Worm (Caenorhabditis elegans) whole organism, early embryonic: ENCODE data around the gene nhr-237.
A peak's percentile ranks its signal among the peaks of the same experiment; 100 is the strongest.

ENCODE experiments used
- B0310.2 ChIP-seq: sonication (generic microtip); optimal IDR thresholded peaks from 2 replicates; lab custom pipeline; 2016; ENCODE audit warnings: mild to moderate bottlenecking, missing genetic modification characterization, missing compliant biosample characterization
- F13C5.2 ChIP-seq: sonication (generic microtip); optimal IDR thresholded peaks from 2 replicates; lab custom pipeline; 2017; ENCODE audit warnings: mild to moderate bottlenecking, missing genetic modification characterization, inconsistent platforms, missing compliant biosample characterization
- aly-1 ChIP-seq: sonication (generic microtip); optimal IDR thresholded peaks from 2 replicates; lab custom pipeline; 2016; ENCODE audit warnings: missing genetic modification characterization, missing compliant biosample characterization
- ama-1 ChIP-seq: fragments of 150-350 bp; optimal IDR thresholded peaks from 2 replicates; lab custom pipeline; 2014
- ceh-13 ChIP-seq: fragments of 200-800 bp; sonication (Bioruptor generic); optimal IDR thresholded peaks from 2 replicates; lab custom pipeline; 2018; ENCODE audit warnings: mild to moderate bottlenecking, missing genetic modification characterization, missing compliant biosample characterization
- ceh-36 ChIP-seq: sonication (generic microtip); optimal IDR thresholded peaks from 2 replicates; lab custom pipeline; 2016; ENCODE audit warnings: missing genetic modification characterization, inconsistent platforms, missing compliant biosample characterization
- ets-7 ChIP-seq: sonication (generic microtip); optimal IDR thresholded peaks from 2 replicates; lab custom pipeline; 2016; ENCODE audit warnings: missing genotype, missing genetic modification characterization, missing compliant biosample characterization
- flt-1 ChIP-seq: fragments of 200-800 bp; sonication (Bioruptor generic); IDR thresholded peaks from 2 replicates; pipeline ENCODE4 v1.3.6; 2022; ENCODE audit warnings: missing genetic modification characterization, missing compliant biosample characterization
- hmbx-1 ChIP-seq: sonication (generic microtip); optimal IDR thresholded peaks from 2 replicates; lab custom pipeline; 2016; ENCODE audit warnings: mild to moderate bottlenecking, missing genetic modification characterization, missing compliant biosample characterization
- hmg-4 ChIP-seq: fragments of 200-800 bp; sonication (Bioruptor generic); optimal IDR thresholded peaks from 2 replicates; lab custom pipeline; 2018; ENCODE audit warnings: mild to moderate bottlenecking, missing genetic modification characterization, missing compliant biosample characterization
- hnd-1 ChIP-seq: sonication (generic microtip); optimal IDR thresholded peaks from 2 replicates; lab custom pipeline; 2016; ENCODE audit warnings: missing genetic modification characterization, missing compliant biosample characterization
- pes-1 ChIP-seq: fragments of 200-800 bp; sonication (Bioruptor generic); IDR thresholded peaks from 2 replicates; pipeline ENCODE4 v1.3.6; 2022; ENCODE audit warnings: missing genetic modification reagents, missing genetic modification characterization, missing compliant biosample characterization
- scrt-1 ChIP-seq: fragments of 200-800 bp; sonication (Bioruptor generic); IDR thresholded peaks from 2 replicates; pipeline ENCODE4 v1.3.6; 2022; ENCODE audit warnings: missing genetic modification characterization, missing compliant biosample characterization
- sea-1 ChIP-seq: fragments of 200-800 bp; sonication (Bioruptor generic); conservative IDR thresholded peaks from 2 replicates; pipeline ENCODE4 v1.3.6; 2022; ENCODE audit warnings: missing genetic modification characterization, missing compliant biosample characterization
- tbx-11 ChIP-seq: fragments of 200-800 bp; sonication (Bioruptor generic); IDR thresholded peaks from 2 replicates; pipeline ENCODE4 v1.3.6; 2022; ENCODE audit warnings: missing genetic modification characterization, missing compliant biosample characterization
- tbx-37 ChIP-seq: fragments of 200-800 bp; sonication (Bioruptor generic); conservative IDR thresholded peaks from 2 replicates; pipeline ENCODE4 v1.3.6; 2022; ENCODE audit warnings: missing genetic modification reagents, missing genetic modification characterization, missing compliant biosample characterization

Gene nhr-237

ce11 chrV:1579790-1580189 is 46.8 kb downstream of the nhr-237 start:
- no peak for TF ChIP-seq hnd-1 (tag; lab: Kevin White, UChicago)

DNA sequence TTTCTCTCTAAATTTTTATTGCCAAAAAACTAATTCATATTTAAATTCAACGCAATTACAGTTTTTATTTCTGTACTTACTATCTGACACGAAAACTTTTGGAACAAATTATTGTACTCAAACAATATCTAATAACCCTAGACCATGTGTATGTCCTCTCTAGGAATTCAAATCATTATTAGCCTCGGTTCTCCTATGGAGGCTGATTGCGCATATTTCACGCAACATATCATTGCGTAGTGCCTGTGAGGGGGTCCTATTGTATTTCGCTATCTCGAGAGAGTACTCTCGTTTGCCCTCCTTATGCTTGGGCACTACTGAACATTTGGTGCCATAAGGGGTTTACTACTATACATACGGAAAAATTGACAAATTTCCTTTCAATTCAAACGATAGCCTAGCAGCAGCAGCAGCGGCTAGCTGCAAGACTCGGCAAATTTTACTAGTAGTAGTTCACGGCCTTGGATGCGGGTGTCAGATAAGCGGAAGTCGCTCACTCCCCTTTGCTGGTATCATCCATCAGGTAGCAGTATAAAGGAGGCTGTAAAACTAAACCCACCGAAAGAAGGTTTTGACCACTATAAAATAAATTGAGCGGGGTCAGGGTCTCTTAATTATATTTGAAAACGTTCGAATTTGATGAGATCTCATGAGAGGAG is 47.9 kb downstream of the nhr-237 start:
- TF ChIP-seq flt-1: no peak
- TF ChIP-seq ets-7 (tag; lab: Kevin White, UChicago): no peak
- TF ChIP-seq scrt-1 (GFP tag; lab: Robert Waterston, UW): 0 out of 2 replicates have a peak, but pooled peaks have one; percentile 56
- no peak for TF ChIP-seq tbx-11 (GFP tag; lab: Robert Waterston, UW)
- TF ChIP-seq F13C5.2 (tag; lab: Kevin White, UChicago): no peak
- TF ChIP-seq ceh-13 (GFP tag; lab: Kevin White, UChicago): no peak
- no peak for TF ChIP-seq aly-1 (tag; lab: Kevin White, UChicago)
- TF ChIP-seq tbx-37: no peak
- no peak for TF ChIP-seq ceh-36 (tag; lab: Kevin White, UChicago)
- peak; percentile 58 for TF ChIP-seq hmg-4 (GFP tag; lab: Kevin White, UChicago)
- no peak for TF ChIP-seq hnd-1 (tag; lab: Kevin White, UChicago)
- TF ChIP-seq B0310.2 (tag; lab: Kevin White, UChicago): no peak
- TF ChIP-seq sea-1: no peak

DNA sequence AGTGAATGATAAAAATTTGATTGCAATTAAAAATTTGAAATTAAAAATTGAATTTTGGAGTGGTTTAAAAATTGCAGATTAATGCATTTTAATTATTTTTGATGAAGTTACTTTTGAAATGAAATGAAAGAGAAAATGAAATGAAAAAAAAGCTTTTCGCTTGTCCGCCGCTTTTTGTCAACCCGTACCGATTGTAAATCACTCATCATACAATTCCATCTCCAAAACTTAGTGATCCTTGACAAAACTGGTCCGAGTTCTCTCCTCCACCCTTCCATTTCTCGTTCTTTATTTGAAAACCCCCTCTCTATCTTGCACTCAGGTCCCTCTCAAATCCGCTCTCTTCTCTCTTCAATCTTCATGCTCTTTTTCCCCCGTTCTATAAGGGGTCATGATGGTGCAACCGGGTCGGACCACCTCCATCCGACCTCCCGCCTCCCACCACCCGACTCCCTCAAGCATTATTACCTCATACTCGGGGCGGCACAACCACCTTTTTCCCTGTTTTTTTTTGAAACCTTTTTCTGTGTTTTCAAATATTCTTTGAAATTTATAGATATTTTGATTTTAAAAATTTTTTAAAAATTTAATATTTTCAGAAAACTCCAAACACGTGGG is 49.4 kb downstream of the nhr-237 start:
- TF ChIP-seq hmg-4 (GFP tag; lab: Kevin White, UChicago): peak; percentile 30
- TF ChIP-seq hnd-1 (tag; lab: Kevin White, UChicago): no peak
- peak; percentile 11; the same call in 1 of the 2 replicates for TF ChIP-seq pes-1 (GFP tag; lab: Robert Waterston, UW)
- no peak for TF ChIP-seq hmbx-1 (tag; lab: Kevin White, UChicago)
- TF ChIP-seq flt-1: 0 out of 2 replicates have a peak, but pooled peaks have one; percentile 21

DNA sequence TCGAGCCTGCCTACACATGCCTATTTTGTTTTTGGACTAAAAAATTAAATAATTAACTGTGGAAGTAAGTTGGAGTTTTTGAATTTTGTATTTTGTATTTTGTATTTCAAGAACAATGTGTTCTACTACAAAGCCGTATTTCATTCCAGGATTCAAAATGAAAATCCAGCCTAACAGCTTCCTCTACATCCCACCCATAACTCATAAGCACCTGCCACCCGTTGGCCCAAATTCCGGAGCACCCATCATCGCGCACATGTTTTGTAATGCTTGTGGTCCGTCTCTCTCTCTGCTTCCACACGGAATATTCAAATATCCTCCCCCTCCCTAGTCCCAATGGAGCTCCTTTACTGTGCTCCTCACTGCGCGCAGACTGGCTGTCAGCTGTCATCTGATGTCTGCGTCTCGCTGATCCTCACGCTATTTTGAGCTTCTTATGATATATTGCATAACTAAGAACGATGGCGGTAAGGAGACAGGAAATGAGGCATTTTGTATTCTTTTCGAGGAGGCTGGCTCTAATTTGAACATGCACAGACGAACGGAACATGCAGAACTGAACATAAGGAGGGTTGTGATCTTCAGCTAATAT is 51.0 kb downstream of the nhr-237 start:
- TF ChIP-seq F13C5.2 (tag; lab: Kevin White, UChicago) (no peak), ceh-36 (tag; lab: Kevin White, UChicago) (peak; percentile 22), ama-1 (lab: Kevin White, UChicago) (no peak), B0310.2 (tag; lab: Kevin White, UChicago) (no peak), hnd-1 (tag; lab: Kevin White, UChicago) (no peak)
